Fruit fly (Drosophila melanogaster) Kc167 (cell line): ENCODE measurements around the gene Lim1.

Experiments
- Myc ChIP-seq: fragments of >200 bp; optimal IDR thresholded peaks from 2 replicates; lab custom pipeline; 2017; ENCODE audit warnings: missing external identifiers
- Sin3A ChIP-seq: fragments of >200 bp; optimal IDR thresholded peaks from 2 replicates; lab custom pipeline; 2018; ENCODE audit warnings: missing external identifiers
- h ChIP-seq: fragments of >200 bp; optimal IDR thresholded peaks from 3 replicates; lab custom pipeline; 2018; ENCODE audit warnings: missing external identifiers
- insv ChIP-seq: fragments of >200 bp; optimal IDR thresholded peaks from 3 replicates; lab custom pipeline; 2018; ENCODE audit warnings: missing external identifiers
- psq ChIP-seq: fragments of >200 bp; optimal IDR thresholded peaks from 2 replicates; lab custom pipeline; 2017; ENCODE audit warnings: missing external identifiers
- ttk ChIP-seq: sonication (Bioruptor generic); optimal IDR thresholded peaks from 2 replicates; lab custom pipeline; 2017; ENCODE audit warnings: missing external identifiers

Lim1 gene

dm6 chrX:8822294-8822693 is 16.7 kb upstream of the Lim1 start:
- TF ChIP-seq ttk (lab: Kevin White, UChicago) (no peak), Myc (lab: Kevin White, UChicago) (no peak), h (no peak), psq (lab: Kevin White, UChicago) (no peak), Sin3A (lab: Kevin White, UChicago) (no peak)

dm6 chrX:8807282-8807681 is 1.7 kb upstream of the Lim1 start:
- no peak for TF ChIP-seq insv (lab: Kevin White, UChicago)
- TF ChIP-seq Myc (lab: Kevin White, UChicago), result no peak
- no peak for TF ChIP-seq psq (lab: Kevin White, UChicago)
- TF ChIP-seq ttk (lab: Kevin White, UChicago), result no peak
- TF ChIP-seq h, result no peak
- no peak for TF ChIP-seq Sin3A (lab: Kevin White, UChicago)

- TF ChIP-seq h, result no peak
- TF ChIP-seq Myc (lab: Kevin White, UChicago), result no peak
- TF ChIP-seq ttk (lab: Kevin White, UChicago), result no peak
- no peak for TF ChIP-seq psq (lab: Kevin White, UChicago)
- no peak for TF ChIP-seq insv (lab: Kevin White, UChicago)
- TF ChIP-seq Sin3A (lab: Kevin White, UChicago), result no peak
Observed at dm6 chrX:8806561-8807190, 1.1 kb upstream of the Lim1 start.

- TF ChIP-seq ttk (lab: Kevin White, UChicago) (no peak), h (no peak), insv (lab: Kevin White, UChicago) (no peak), Sin3A (lab: Kevin White, UChicago) (no peak), psq (lab: Kevin White, UChicago) (no peak), Myc (lab: Kevin White, UChicago) (no peak)
Observed at dm6 chrX:8800235-8800771, 5.3 kb downstream of the Lim1 start.

DNA sequence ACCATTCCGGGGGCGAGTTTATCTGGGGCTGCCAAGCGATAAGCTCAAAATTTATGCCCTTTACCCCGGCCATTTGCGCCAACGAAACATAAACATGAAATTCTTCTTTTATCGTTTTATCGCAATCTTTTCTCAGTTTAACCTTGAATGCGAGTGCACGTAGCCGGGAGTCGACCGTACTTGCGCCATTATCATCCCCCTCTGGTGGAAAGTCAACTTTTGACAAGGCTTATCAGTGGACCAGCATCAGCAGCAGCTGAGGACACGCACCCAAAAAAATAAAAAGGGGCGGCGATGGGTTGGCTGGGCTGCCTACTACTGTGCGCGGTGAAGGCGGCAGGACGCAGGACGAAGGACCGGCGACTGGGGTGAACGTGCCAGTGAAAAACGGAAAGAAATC is 7.3 kb downstream of the Lim1 start:
- TF ChIP-seq insv (lab: Kevin White, UChicago) (no peak), Sin3A (lab: Kevin White, UChicago) (no peak), ttk (lab: Kevin White, UChicago) (no peak), Myc (lab: Kevin White, UChicago) (no peak), psq (lab: Kevin White, UChicago) (no peak), h (no peak)

DNA sequence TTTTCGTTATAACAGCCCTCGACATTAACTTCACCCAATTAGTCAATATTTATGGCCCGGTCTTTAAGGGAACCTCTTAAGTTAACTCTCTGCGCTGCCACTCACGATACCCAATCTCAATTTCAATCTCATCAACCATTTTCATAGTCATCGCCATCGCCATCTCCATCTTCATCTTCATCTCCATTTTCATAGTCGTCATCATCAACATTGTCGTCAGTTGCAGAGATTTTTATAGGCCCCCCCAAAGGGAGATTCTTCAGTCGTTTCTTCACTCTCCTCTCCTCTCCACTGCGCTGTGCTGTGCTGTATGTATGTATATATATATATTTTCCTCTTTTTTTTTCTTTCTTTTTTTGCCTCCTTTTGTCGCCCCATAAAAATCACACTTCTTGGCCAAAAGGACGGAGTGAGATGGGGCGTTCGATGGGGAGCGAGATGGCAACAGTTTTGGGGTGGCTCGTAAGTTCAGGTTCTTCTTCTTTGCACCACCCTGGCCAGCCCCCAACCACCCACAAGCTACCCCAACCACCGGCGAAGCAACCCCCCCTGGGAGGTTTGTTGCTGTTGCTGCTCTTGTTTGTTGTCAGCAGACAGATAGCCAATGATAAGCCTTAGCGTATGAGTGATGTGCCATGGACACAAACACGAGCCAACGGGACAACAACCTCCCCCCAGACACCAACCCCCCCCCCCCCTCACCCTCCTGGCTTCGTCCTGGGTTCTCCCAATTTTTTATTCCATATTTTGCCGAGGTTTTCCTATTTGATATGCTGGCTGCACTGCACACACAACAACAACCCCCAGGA is 10.0 kb downstream of the Lim1 start:
- TF ChIP-seq insv (lab: Kevin White, UChicago) (no peak), Sin3A (lab: Kevin White, UChicago) (no peak), psq (lab: Kevin White, UChicago) (no peak), ttk (lab: Kevin White, UChicago) (no peak), Myc (lab: Kevin White, UChicago) (no peak), h (no peak)

DNA sequence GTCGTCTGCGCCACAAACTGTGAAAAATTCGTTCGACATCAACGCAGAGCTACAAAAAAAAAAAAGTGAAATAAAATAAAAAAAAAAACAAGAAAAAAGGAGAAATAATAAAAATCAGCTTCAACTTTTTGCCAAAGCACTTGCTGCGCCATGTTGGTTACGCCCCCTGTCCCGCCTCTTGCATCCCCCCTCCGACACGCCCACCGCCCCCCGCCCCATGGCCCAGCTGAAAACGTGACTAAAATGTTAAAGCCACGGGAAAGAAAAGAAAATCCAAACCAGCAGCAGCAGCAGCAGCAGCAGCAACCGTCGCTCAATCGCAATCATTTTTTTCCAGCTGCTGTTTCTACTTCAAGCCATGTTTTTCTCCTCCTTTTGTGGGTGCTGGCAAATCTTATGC is 12.7 kb downstream of the Lim1 start:
- no peak for TF ChIP-seq insv (lab: Kevin White, UChicago)
- no peak for TF ChIP-seq h
- TF ChIP-seq Sin3A (lab: Kevin White, UChicago), result no peak
- no peak for TF ChIP-seq ttk (lab: Kevin White, UChicago)
- no peak for TF ChIP-seq psq (lab: Kevin White, UChicago)
- TF ChIP-seq Myc (lab: Kevin White, UChicago), result no peak

DNA sequence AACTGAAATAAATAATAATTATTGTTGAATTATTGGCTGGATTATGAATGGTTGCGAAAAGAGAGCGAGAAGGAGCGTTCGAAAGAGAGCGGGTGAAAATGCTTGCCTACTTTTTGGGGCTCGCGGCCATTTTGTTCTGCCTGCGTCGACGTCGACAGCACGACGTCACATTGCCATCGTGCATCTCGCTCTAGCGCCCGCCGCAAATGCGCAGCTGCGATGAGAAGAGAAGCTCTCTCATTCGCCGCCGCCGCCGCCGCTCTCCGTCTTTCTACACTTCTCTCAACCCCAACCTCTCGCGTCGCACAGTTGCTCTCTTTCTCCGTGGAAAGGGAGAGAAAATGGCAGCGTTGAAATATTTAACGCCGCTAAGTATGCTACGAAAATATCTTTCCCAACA is 19.9 kb downstream of the Lim1 start:
- no peak for TF ChIP-seq psq (lab: Kevin White, UChicago)
- TF ChIP-seq Myc (lab: Kevin White, UChicago), result no peak

DNA sequence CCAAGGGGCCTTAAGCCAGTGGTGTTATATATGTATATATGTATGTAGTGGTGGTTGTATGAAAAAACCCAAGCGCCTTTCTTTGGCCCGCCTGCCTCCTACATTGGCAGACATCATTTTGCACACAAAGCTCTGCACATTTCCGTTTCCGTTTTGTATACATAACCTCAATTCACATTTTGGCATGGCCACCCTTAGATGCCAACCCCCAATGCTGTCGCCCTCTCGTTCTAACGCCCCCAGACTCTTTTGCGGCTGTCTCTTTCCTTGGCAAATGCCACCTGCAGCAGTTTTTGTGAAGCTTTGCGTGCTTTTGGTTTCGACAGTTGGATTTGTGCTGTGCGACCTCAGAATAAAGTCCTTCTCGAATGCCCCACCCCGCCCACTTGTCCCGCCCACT is 24.9 kb downstream of the Lim1 start:
- TF ChIP-seq h (no peak), insv (lab: Kevin White, UChicago) (no peak), psq (lab: Kevin White, UChicago) (no peak), Sin3A (lab: Kevin White, UChicago) (no peak), Myc (lab: Kevin White, UChicago) (no peak), ttk (lab: Kevin White, UChicago) (no peak)

DNA sequence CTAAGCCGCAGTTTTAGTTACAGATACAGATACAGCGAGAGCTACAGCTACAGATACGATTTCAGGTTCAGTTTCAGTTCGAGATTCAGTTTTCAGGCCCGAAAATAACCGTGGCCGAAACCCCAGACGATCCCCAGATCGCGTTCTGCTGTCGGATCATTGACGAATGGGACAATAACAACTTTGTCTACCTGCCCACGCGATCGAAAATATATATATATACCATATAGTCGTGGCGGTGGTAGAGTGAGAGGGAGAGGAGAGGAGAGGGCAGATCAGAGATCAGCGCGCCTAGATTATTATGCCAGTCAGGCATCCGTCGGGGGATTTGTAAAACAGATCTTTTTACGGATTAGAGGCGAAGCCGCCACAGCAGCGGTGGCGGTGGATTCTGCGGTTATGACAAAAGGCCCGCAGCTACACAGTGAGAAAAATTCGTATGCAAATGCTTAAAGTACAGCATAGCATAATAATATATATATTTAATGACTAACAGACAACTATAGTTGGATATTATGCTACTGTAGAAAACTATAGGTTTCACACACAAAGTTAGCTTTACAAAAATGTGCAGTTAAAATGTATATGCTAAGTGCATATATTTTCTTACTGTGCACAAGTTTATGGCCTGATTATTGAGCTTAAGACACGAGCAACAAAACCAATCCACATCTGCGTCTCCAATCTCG is 28.7 kb downstream of the Lim1 start:
- TF ChIP-seq Myc (lab: Kevin White, UChicago) (no peak), h (no peak), insv (lab: Kevin White, UChicago) (no peak), psq (lab: Kevin White, UChicago) (no peak), ttk (lab: Kevin White, UChicago) (no peak), Sin3A (lab: Kevin White, UChicago) (no peak)

- TF ChIP-seq h (no peak), psq (lab: Kevin White, UChicago) (no peak), Sin3A (lab: Kevin White, UChicago) (no peak), ttk (lab: Kevin White, UChicago) (no peak), Myc (lab: Kevin White, UChicago) (no peak), insv (lab: Kevin White, UChicago) (no peak)
Observed at dm6 chrX:8774957-8775356, 30.6 kb downstream of the Lim1 start.
